Worm (Caenorhabditis elegans): ENCODE results near the gene pigk-1.
A peak's percentile ranks its signal among the peaks of the same experiment; 100 is the strongest.

The pigk-1 gene

DNA sequence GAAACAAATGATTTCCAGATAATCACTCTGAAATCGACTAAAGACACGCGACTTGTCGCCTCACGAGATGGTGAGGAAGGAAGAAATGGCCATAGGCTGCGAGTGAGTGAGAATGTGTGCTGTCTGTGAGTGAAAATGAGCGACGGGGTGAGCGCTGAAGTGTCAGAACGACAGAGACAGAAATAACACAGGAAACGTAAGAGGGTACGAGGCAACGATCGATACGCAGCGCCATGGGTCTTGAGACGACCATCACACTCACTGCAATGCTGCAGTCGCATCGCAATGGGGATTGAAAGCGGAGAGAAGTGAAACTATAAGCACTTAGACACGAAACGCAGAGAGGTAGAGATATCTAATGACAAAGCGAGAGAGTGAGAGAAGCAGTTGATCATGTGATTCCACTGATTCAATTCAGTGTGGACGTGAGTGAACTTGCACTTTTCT is 27.0 kb downstream of the pigk-1 start (continued):
- peak; percentile 97 for TF ChIP-seq fkh-8 (tag; optimal IDR thresholded peaks at IDR 0.05)

DNA sequence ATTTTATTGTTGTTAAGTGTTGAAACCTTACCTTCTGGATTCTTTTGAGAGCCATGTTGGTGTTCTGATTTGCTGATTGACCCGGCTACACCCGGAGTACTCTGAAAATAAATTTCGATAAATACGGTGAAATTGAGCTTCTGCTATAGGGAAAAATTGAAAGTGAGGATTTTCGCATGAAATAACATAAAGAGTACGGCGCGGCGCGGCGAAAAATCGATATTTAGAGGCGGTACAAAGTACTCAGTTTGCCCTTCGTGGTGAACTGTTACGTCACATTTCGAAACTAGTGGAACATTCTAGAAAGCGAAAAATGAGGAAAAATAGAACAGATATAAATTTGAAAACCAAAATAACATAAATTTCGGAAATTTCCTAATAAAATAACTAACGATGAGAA is 27.7 kb downstream of the pigk-1 start, which contains the start of gene let-70:
Gene let-70 (minus strand): TSS at position 101 of the 400 bp plus-strand sequence.
- TF ChIP-seq unc-98 (GFP tag; IDR thresholded peaks at IDR 0.05) = no peak
- TF ChIP-seq ceh-88 (GFP tag; IDR thresholded peaks at IDR 0.05) = no peak
- TF ChIP-seq sup-37 (GFP tag; optimal IDR thresholded peaks at IDR 0.05) = no peak
- no peak for TF ChIP-seq zip-4 (GFP tag; optimal IDR thresholded peaks at IDR 0.05)
- no peak for TF ChIP-seq nhr-20 (tag; optimal IDR thresholded peaks at IDR 0.05)
- TF ChIP-seq nhr-85 (tag) = no peak
- TF ChIP-seq skn-1 (tag; optimal IDR thresholded peaks at IDR 0.05) = peak; percentile 23

DNA sequence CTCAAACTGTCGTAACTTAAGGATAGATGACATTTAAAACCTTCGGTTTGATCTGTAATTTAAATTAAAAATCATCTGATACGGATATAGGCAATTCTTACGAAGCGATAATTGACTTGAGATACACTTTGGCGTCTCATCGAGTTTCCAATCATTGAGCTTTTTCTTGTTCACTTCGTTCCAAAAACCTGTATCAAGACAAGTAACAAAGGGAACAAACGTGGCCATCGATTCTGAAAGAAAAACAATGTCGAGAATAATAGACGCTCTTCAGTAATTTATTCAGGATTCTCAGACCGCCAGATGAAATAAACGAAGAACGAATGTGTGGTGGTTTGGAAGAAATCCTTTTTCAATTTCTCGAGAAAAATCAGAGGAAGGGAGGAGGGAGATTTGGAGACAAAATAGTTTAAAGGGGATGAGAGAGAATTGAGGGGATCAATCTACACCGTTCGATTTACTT is 29.0 kb downstream of the pigk-1 start, which contains the start of gene atg-7:
Gene atg-7 (minus strand): TSS at position 233 of the 463 bp plus-strand sequence.
- TF ChIP-seq ceh-90 (tag; optimal IDR thresholded peaks at IDR 0.05) (no peak), efl-1 (optimal IDR thresholded peaks at IDR 0.05) (peak; percentile 6 to 7), efl-1 (GFP tag; optimal IDR thresholded peaks at IDR 0.05 in 1 of 2) (peak in 1 of 2 experiments; percentile 67), ceh-8 (GFP tag; optimal IDR thresholded peaks at IDR 0.05) (peak; percentile 21), xbp-1 (tag; optimal IDR thresholded peaks at IDR 0.05) (peak; percentile 14), ztf-4 (tag; optimal IDR thresholded peaks at IDR 0.05) (peak; percentile 12), rnt-1 (tag; optimal IDR thresholded peaks at IDR 0.05) (peak; percentile 10), ama-1 (optimal IDR thresholded peaks at IDR 0.05) (peak; percentile 90), lsy-2 (tag; optimal IDR thresholded peaks at IDR 0.05) (peak in 1 of 2 experiments; percentile 4), dsc-1 (tag; optimal IDR thresholded peaks at IDR 0.05) (peak; percentile 25), nhr-85 (tag) (peak; percentile 69), zip-4 (GFP tag; optimal IDR thresholded peaks at IDR 0.05) (no peak), snu-23 (GFP tag; optimal IDR thresholded peaks at IDR 0.05) (peak; percentile 9), lir-3 (tag; optimal IDR thresholded peaks at IDR 0.05; ENCODE audit: poor library complexity) (peak; percentile 13), nhr-90 (tag; optimal IDR thresholded peaks at IDR 0.05; ENCODE audit: poor library complexity) (peak; percentile 5), aly-2 (tag; optimal IDR thresholded peaks at IDR 0.05) (peak; percentile 22), aha-1 (tag; optimal IDR thresholded peaks at IDR 0.05) (no peak), fkh-10 (GFP tag; optimal IDR thresholded peaks at IDR 0.05) (no peak), elt-3 (tag; optimal IDR thresholded peaks at IDR 0.05) (no peak)

DNA sequence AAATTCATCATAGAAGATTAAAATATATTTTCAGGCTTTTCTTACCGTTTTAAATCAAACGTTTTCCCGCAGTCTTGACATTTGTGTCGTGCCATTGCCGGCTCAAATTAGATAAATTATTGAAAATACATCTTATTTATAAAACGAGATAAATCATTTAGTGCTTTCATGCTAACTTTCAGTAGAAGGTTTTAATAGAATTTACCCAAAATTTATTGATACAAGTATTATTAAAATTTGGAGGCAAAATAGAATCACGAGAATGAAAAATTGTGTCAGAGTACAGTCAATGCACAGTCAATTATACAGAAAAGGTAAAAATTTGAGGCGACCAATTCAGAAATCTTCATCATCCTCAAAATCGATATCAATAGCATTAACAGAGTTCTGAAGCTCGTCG is 31.3 kb downstream of the pigk-1 start, which contains the start of gene Y5F2A.4:
Gene Y5F2A.4 (minus strand): TSS at position 101 of the 400 bp plus-strand sequence.
- TF ChIP-seq ztf-4 (tag; optimal IDR thresholded peaks at IDR 0.05) (no peak), aha-1 (tag; optimal IDR thresholded peaks at IDR 0.05) (no peak), egl-13 (tag; optimal IDR thresholded peaks at IDR 0.05) (no peak), lir-3 (tag; optimal IDR thresholded peaks at IDR 0.05; ENCODE audit: poor library complexity) (no peak), nhr-237 (tag; optimal IDR thresholded peaks at IDR 0.05) (no peak), zag-1 (tag; optimal IDR thresholded peaks at IDR 0.05) (no peak), pag-3 (tag; optimal IDR thresholded peaks at IDR 0.05; ENCODE audit: borderline replicate concordance, insufficient read depth) (no peak), mep-1 (tag; optimal IDR thresholded peaks at IDR 0.05) (no peak), snpc-4 (tag; optimal IDR thresholded peaks at IDR 0.05) (no peak), hlh-4 (tag; optimal IDR thresholded peaks at IDR 0.05) (no peak), isw-1 (GFP tag; IDR thresholded peaks at IDR 0.05) (no peak), lin-13 (GFP tag; optimal IDR thresholded peaks at IDR 0.05) (no peak), egl-27 (tag; optimal IDR thresholded peaks at IDR 0.05) (no peak), ces-1 (GFP tag; optimal IDR thresholded peaks at IDR 0.05) (no peak), ets-5 (GFP tag; IDR thresholded peaks at IDR 0.05) (no peak), efl-1 (optimal IDR thresholded peaks at IDR 0.05) (no peak), efl-1 (GFP tag; optimal IDR thresholded peaks at IDR 0.05 in 1 of 2) (no peak), nhr-84 (tag; optimal IDR thresholded peaks at IDR 0.05) (no peak), Y116A8C.19 (tag; optimal IDR thresholded peaks at IDR 0.05; ENCODE audit: borderline replicate concordance) (no peak), nhr-85 (tag) (no peak), F16B12.6 (tag; optimal IDR thresholded peaks at IDR 0.05) (no peak)

All from whole organism, L1 larva.